Worm (Caenorhabditis elegans) whole organism, L1 larva: Measurements from ENCODE around the gene aqp-3.

ENCODE experiments used
- C04F5.9 ChIP-seq: sonication (generic microtip); optimal IDR thresholded peaks from 2 replicates; lab custom pipeline; 2016; ENCODE audit warnings: missing genetic modification characterization, missing compliant biosample characterization
- C16A3.4 ChIP-seq: fragments of 150-350 bp; optimal IDR thresholded peaks from 2 replicates; lab custom pipeline; 2014; ENCODE audit warnings: missing biosample characterization, missing genetic modification characterization
- C34B4.2 ChIP-seq: sonication (generic microtip); optimal IDR thresholded peaks from 2 replicates; lab custom pipeline; 2017; ENCODE audit warnings: mild to moderate bottlenecking, missing genetic modification characterization, missing compliant biosample characterization
- F16B12.6 ChIP-seq: fragments of 150-350 bp; optimal IDR thresholded peaks from 2 replicates; lab custom pipeline; 2014; ENCODE audit warnings: missing biosample characterization, missing genetic modification characterization
- Y116A8C.19 ChIP-seq: sonication (generic microtip); optimal IDR thresholded peaks from 2 replicates; lab custom pipeline; 2016; ENCODE audit warnings: missing compliant biosample characterization, missing genetic modification characterization, borderline replicate concordance
- aly-2 ChIP-seq: fragments of 150-350 bp; optimal IDR thresholded peaks from 2 replicates; lab custom pipeline; 2014; ENCODE audit warnings: missing biosample characterization, missing genetic modification characterization
- ama-1 ChIP-seq: fragments of 150-350 bp; optimal IDR thresholded peaks from 2 replicates; lab custom pipeline; 2014
- blmp-1 ChIP-seq: fragments of 150-350 bp; optimal IDR thresholded peaks from 2 replicates; lab custom pipeline; 2014; ENCODE audit warnings: missing biosample characterization, missing genetic modification characterization
- ceh-8 ChIP-seq: fragments of 200-800 bp; sonication (Bioruptor generic); optimal IDR thresholded peaks from 2 replicates; lab custom pipeline; 2018; ENCODE audit warnings: mild to moderate bottlenecking, missing genetic modification characterization, moderate library complexity, missing compliant biosample characterization
- ceh-88 ChIP-seq: fragments of 200-800 bp; sonication (Bioruptor generic); IDR thresholded peaks from 2 replicates; pipeline ENCODE4 v1.3.6; 2022; ENCODE audit warnings: missing genetic modification characterization, missing compliant biosample characterization
- ceh-90 ChIP-seq: sonication (generic microtip); optimal IDR thresholded peaks from 2 replicates; lab custom pipeline; 2016; ENCODE audit warnings: missing genetic modification characterization, missing compliant biosample characterization
- ces-1 ChIP-seq: fragments of 150-350 bp; optimal IDR thresholded peaks from 2 replicates; lab custom pipeline; 2014; ENCODE audit warnings: missing biosample characterization, missing genetic modification reagents, missing genetic modification characterization
- dpl-1 ChIP-seq, 3 experiments: fragments of 150-350 bp in 2 of 3; sonication (generic microtip) in 1 of 3; optimal IDR thresholded peaks; 2 replicates each; lab custom pipeline; 2014 to 2017; ENCODE audit warnings: missing biosample characterization in 3 of 3, missing genetic modification characterization in 3 of 3, missing genetic modification reagents in 3 of 3
- dsc-1 ChIP-seq: sonication (generic microtip); optimal IDR thresholded peaks from 2 replicates; lab custom pipeline; 2016; ENCODE audit warnings: mild to moderate bottlenecking, missing genetic modification characterization, missing compliant biosample characterization
- egl-27 ChIP-seq, 2 experiments: fragments of 150-350 bp in 1 of 2; sonication (generic microtip); optimal IDR thresholded peaks; 3 replicates each; lab custom pipeline; 2017 to 2018; ENCODE audit warnings: missing biosample characterization in 2 of 2, missing genetic modification characterization in 2 of 2, missing genetic modification reagents in 2 of 2
- elt-2 ChIP-seq: sonication (generic microtip); optimal IDR thresholded peaks from 2 replicates; lab custom pipeline; 2016; ENCODE audit warnings: missing genetic modification characterization, mild to moderate bottlenecking, inconsistent platforms, missing compliant biosample characterization, missing genetic modification reagents
- elt-3 ChIP-seq, 6 experiments: fragments of 150-350 bp in 1 of 6; sonication (generic microtip); optimal IDR thresholded peaks; 2 replicates each; lab custom pipeline; 2017 to 2018; ENCODE audit warnings: missing biosample characterization in 6 of 6, missing genetic modification characterization in 6 of 6, inconsistent platforms in 1 of 6
- ets-5 ChIP-seq: fragments of 200-800 bp; sonication (Bioruptor generic); IDR thresholded peaks from 2 replicates; pipeline ENCODE4 v1.3.6; 2022; ENCODE audit warnings: missing genetic modification characterization, missing compliant biosample characterization
- fkh-10 ChIP-seq: sonication (generic microtip); optimal IDR thresholded peaks from 2 replicates; lab custom pipeline; 2017; ENCODE audit warnings: missing biosample characterization, missing genetic modification reagents, missing genetic modification characterization
- fkh-8 ChIP-seq: sonication (generic microtip); optimal IDR thresholded peaks from 2 replicates; lab custom pipeline; 2016; ENCODE audit warnings: mild to moderate bottlenecking, missing genetic modification characterization, missing compliant biosample characterization
- grh-1 ChIP-seq: fragments of 200-800 bp; sonication (Bioruptor generic); IDR thresholded peaks from 2 replicates; pipeline ENCODE4 v1.3.6; 2022; ENCODE audit warnings: missing genetic modification reagents, missing genetic modification characterization, missing compliant biosample characterization
- hlh-17 ChIP-seq: fragments of 200-800 bp; sonication (Bioruptor generic); optimal IDR thresholded peaks from 2 replicates; lab custom pipeline; 2018; ENCODE audit warnings: missing genetic modification characterization, mild to moderate bottlenecking, missing compliant biosample characterization, moderate library complexity, borderline replicate concordance
- hlh-4 ChIP-seq: sonication (generic microtip); optimal IDR thresholded peaks from 2 replicates; lab custom pipeline; 2016; ENCODE audit warnings: mild to moderate bottlenecking, missing genetic modification characterization, missing compliant biosample characterization
- hpl-2 ChIP-seq: fragments of 150-350 bp; optimal IDR thresholded peaks from 2 replicates; lab custom pipeline; 2014; ENCODE audit warnings: missing biosample characterization, missing genetic modification reagents, missing genetic modification characterization
- irx-1 ChIP-seq: sonication (generic microtip); optimal IDR thresholded peaks from 2 replicates; lab custom pipeline; 2016; ENCODE audit warnings: missing genetic modification characterization, missing compliant biosample characterization
- isw-1 ChIP-seq: fragments of 200-800 bp; sonication (Bioruptor generic); IDR thresholded peaks from 2 replicates; pipeline ENCODE4 v1.3.6; 2022; ENCODE audit warnings: missing genetic modification characterization, missing compliant biosample characterization
- jun-1 ChIP-seq: fragments of 150-350 bp; optimal IDR thresholded peaks from 2 replicates; lab custom pipeline; 2014; ENCODE audit warnings: missing biosample characterization, missing genetic modification reagents, missing genetic modification characterization
- lin-13 ChIP-seq: fragments of 150-350 bp; optimal IDR thresholded peaks from 2 replicates; lab custom pipeline; 2014; ENCODE audit warnings: missing biosample characterization, missing genetic modification reagents, missing genetic modification characterization
- lin-14 ChIP-seq: fragments of 200-800 bp; sonication (Bioruptor generic); optimal IDR thresholded peaks from 2 replicates; lab custom pipeline; 2018; ENCODE audit warnings: mild to moderate bottlenecking, missing genetic modification characterization, moderate library complexity, missing compliant biosample characterization
- lin-15B ChIP-seq: fragments of 150-350 bp; sonication (generic microtip); optimal IDR thresholded peaks from 3 replicates; lab custom pipeline; 2014; ENCODE audit warnings: missing biosample characterization, missing genetic modification characterization
- lir-3 ChIP-seq: sonication (generic microtip); optimal IDR thresholded peaks from 2 replicates; lab custom pipeline; 2016; ENCODE audit warnings: mild to moderate bottlenecking, missing genetic modification characterization, moderate library complexity, missing compliant biosample characterization; ENCODE audit not compliant: poor library complexity
- lsy-2 ChIP-seq, 2 experiments: fragments of 150-350 bp; optimal IDR thresholded peaks; 2 replicates each; lab custom pipeline; 2014; ENCODE audit warnings: missing biosample characterization in 2 of 2, missing genetic modification characterization in 2 of 2
- mab-9 ChIP-seq: fragments of 200-800 bp; sonication (Bioruptor generic); IDR thresholded peaks from 2 replicates; pipeline ENCODE4 v1.3.6; 2022; ENCODE audit warnings: missing genetic modification reagents, missing genetic modification characterization, missing compliant biosample characterization
- mef-2 ChIP-seq: fragments of 150-350 bp; optimal IDR thresholded peaks from 2 replicates; lab custom pipeline; 2014; ENCODE audit warnings: missing biosample characterization, missing genetic modification characterization
- nhr-12 ChIP-seq: sonication (generic microtip); optimal IDR thresholded peaks from 2 replicates; lab custom pipeline; 2017; ENCODE audit warnings: missing biosample characterization, missing genetic modification characterization
- nhr-20 ChIP-seq: sonication (generic microtip); optimal IDR thresholded peaks from 2 replicates; lab custom pipeline; 2016; ENCODE audit warnings: mild to moderate bottlenecking, missing genetic modification characterization, missing compliant biosample characterization
- nhr-237 ChIP-seq: fragments of 150-350 bp; optimal IDR thresholded peaks from 2 replicates; lab custom pipeline; 2014; ENCODE audit warnings: missing biosample characterization, missing genetic modification characterization
- nhr-28 ChIP-seq: fragments of 150-350 bp; optimal IDR thresholded peaks from 2 replicates; lab custom pipeline; 2014; ENCODE audit warnings: missing biosample characterization, missing genetic modification characterization
- nhr-47 ChIP-seq: sonication (generic microtip); optimal IDR thresholded peaks from 2 replicates; lab custom pipeline; 2016; ENCODE audit warnings: mild to moderate bottlenecking, missing genetic modification characterization, moderate library complexity, missing compliant biosample characterization
- nhr-76 ChIP-seq: sonication (generic microtip); optimal IDR thresholded peaks from 2 replicates; lab custom pipeline; 2017; ENCODE audit warnings: missing biosample characterization, missing genetic modification characterization
- nhr-77 ChIP-seq: fragments of 150-350 bp; optimal IDR thresholded peaks from 2 replicates; lab custom pipeline; 2014; ENCODE audit warnings: missing biosample characterization, missing genetic modification characterization
- pax-3 ChIP-seq: fragments of 200-800 bp; sonication (Bioruptor generic); optimal IDR thresholded peaks from 2 replicates; lab custom pipeline; 2018; ENCODE audit warnings: mild to moderate bottlenecking, missing genetic modification characterization, moderate library complexity, missing compliant biosample characterization
- skn-1 ChIP-seq: fragments of 150-350 bp; optimal IDR thresholded peaks from 2 replicates; lab custom pipeline; 2014; ENCODE audit warnings: missing biosample characterization, missing genetic modification characterization
- snu-23 ChIP-seq: sonication (generic microtip); optimal IDR thresholded peaks from 2 replicates; lab custom pipeline; 2016; ENCODE audit warnings: missing genetic modification characterization, missing compliant biosample characterization
- sox-4 ChIP-seq: sonication (generic microtip); optimal IDR thresholded peaks from 2 replicates; lab custom pipeline; 2016; ENCODE audit warnings: missing genetic modification characterization, missing compliant biosample characterization
- sptf-1 ChIP-seq: fragments of 150-350 bp; optimal IDR thresholded peaks from 2 replicates; lab custom pipeline; 2014; ENCODE audit warnings: missing biosample characterization, missing genetic modification characterization
- swsn-7 ChIP-seq: sonication (generic microtip); optimal IDR thresholded peaks from 2 replicates; lab custom pipeline; 2016; ENCODE audit warnings: missing genetic modification characterization, missing compliant biosample characterization
- tlp-1 ChIP-seq: fragments of 150-350 bp; optimal IDR thresholded peaks from 2 replicates; lab custom pipeline; 2014; ENCODE audit warnings: missing biosample characterization, missing genetic modification characterization
- unc-62 ChIP-seq: fragments of 150-350 bp; optimal IDR thresholded peaks from 2 replicates; lab custom pipeline; 2014; ENCODE audit warnings: missing biosample characterization, missing genetic modification reagents, missing genetic modification characterization
- unc-86 ChIP-seq: sonication (generic microtip); optimal IDR thresholded peaks from 2 replicates; lab custom pipeline; 2016; ENCODE audit warnings: missing genetic modification characterization, missing compliant biosample characterization
- unc-98 ChIP-seq: fragments of 200-800 bp; sonication (Bioruptor generic); IDR thresholded peaks from 2 replicates; pipeline ENCODE4 v1.3.6; 2022; ENCODE audit warnings: missing genetic modification characterization, missing compliant biosample characterization
- xbp-1 ChIP-seq: sonication (generic microtip); optimal IDR thresholded peaks from 2 replicates; lab custom pipeline; 2016; ENCODE audit warnings: missing genetic modification characterization, missing compliant biosample characterization
- zag-1 ChIP-seq: fragments of 150-350 bp; optimal IDR thresholded peaks from 2 replicates; lab custom pipeline; 2014; ENCODE audit warnings: missing biosample characterization, missing genetic modification characterization
- zip-4 ChIP-seq: fragments of 200-800 bp; sonication (Bioruptor generic); optimal IDR thresholded peaks from 2 replicates; lab custom pipeline; 2018; ENCODE audit warnings: mild to moderate bottlenecking, missing genetic modification characterization, moderate library complexity, missing compliant biosample characterization
- ztf-4 ChIP-seq: fragments of 150-350 bp; optimal IDR thresholded peaks from 2 replicates; lab custom pipeline; 2014; ENCODE audit warnings: missing biosample characterization, missing genetic modification characterization

The aqp-3 gene

ce11 chrIV:10979689-10980088 lies 13.4 kb upstream of the aqp-3 start:
- TF ChIP-seq zag-1 (tag; lab: Kevin White, UChicago) (no peak), skn-1 (no peak), snu-23 (GFP tag; lab: Kevin White, UChicago) (peak; percentile 12), hlh-4 (tag; lab: Kevin White, UChicago) (no peak), ceh-88 (GFP tag; lab: Robert Waterston, UW) (no peak), hlh-17 (no peak), nhr-12 (tag; lab: Kevin White, UChicago) (no peak), hpl-2 (GFP tag; lab: Kevin White, UChicago) (no peak), Y116A8C.19 (tag; lab: Kevin White, UChicago) (no peak), ztf-4 (no peak), nhr-76 (tag; lab: Kevin White, UChicago) (no peak), ama-1 (lab: Kevin White, UChicago) (no peak), nhr-77 (tag; lab: Kevin White, UChicago) (no peak), blmp-1 (tag; lab: Kevin White, UChicago) (no peak), ces-1 (no peak), sptf-1 (tag; lab: Kevin White, UChicago) (no peak), zip-4 (GFP tag; lab: Kevin White, UChicago) (no peak), unc-86 (tag; lab: Kevin White, UChicago) (no peak), C34B4.2 (tag; lab: Kevin White, UChicago) (no peak), lsy-2 (tag; optimal IDR thresholded peaks at IDR 0.05; lab: Kevin White, UChicago) (peak in 1 of 2 experiments; percentile 24), lin-15B (tag; lab: Kevin White, UChicago) (no peak), xbp-1 (tag; lab: Kevin White, UChicago) (no peak), fkh-8 (tag; lab: Kevin White, UChicago) (peak; percentile 6), irx-1 (tag; lab: Kevin White, UChicago) (no peak), isw-1 (GFP tag; lab: Robert Waterston, UW) (no peak), tlp-1 (no peak), dsc-1 (tag; lab: Kevin White, UChicago) (peak; percentile 11), unc-98 (GFP tag; lab: Robert Waterston, UW) (no peak), nhr-20 (tag; lab: Kevin White, UChicago) (no peak), elt-3 (tag; optimal IDR thresholded peaks at IDR 0.05; lab: Kevin White, UChicago) (no peak), F16B12.6 (tag; lab: Kevin White, UChicago) (no peak), mef-2 (tag; lab: Kevin White, UChicago) (no peak), sox-4 (tag; lab: Kevin White, UChicago) (no peak), aly-2 (tag; lab: Kevin White, UChicago) (no peak), lin-13 (no peak), fkh-10 (GFP tag; lab: Kevin White, UChicago) (peak; percentile 88), ceh-8 (GFP tag; lab: Kevin White, UChicago) (no peak), nhr-47 (tag; lab: Kevin White, UChicago) (no peak), unc-62 (GFP tag; lab: Kevin White, UChicago) (no peak), egl-27 (tag; optimal IDR thresholded peaks at IDR 0.05; lab: Kevin White, UChicago) (no peak), nhr-237 (tag; lab: Kevin White, UChicago) (no peak), elt-2 (tag; lab: Kevin White, UChicago) (no peak), C04F5.9 (tag; lab: Kevin White, UChicago) (no peak), jun-1 (no peak), dpl-1 (GFP tag; optimal IDR thresholded peaks at IDR 0.05; lab: Kevin White, UChicago) (no peak), swsn-7 (tag; lab: Kevin White, UChicago) (peak; percentile 8), pax-3 (tag; lab: Kevin White, UChicago) (no peak), nhr-28 (tag; lab: Kevin White, UChicago) (no peak), C16A3.4 (tag; lab: Kevin White, UChicago) (no peak), ets-5 (GFP tag; lab: Robert Waterston, UW) (no peak), grh-1 (no peak), ceh-90 (tag; lab: Kevin White, UChicago) (no peak), lir-3 (no peak), mab-9 (GFP tag; lab: Robert Waterston, UW) (no peak), lin-14 (GFP tag; lab: Kevin White, UChicago) (peak; percentile 85)
